Fruit fly (Drosophila melanogaster): ENCODE results near the gene AkhR.

The AkhR gene

dm6 chr2L:6698387-6698786 lies 17.6 kb downstream of the AkhR start (continued):
- TF ChIP-seq CG6854 (GFP tag; optimal IDR thresholded peaks at IDR 0.05) (no peak), CG7271 (tag; optimal IDR thresholded peaks at IDR 0.05) (no peak), CG1602 (GFP tag; optimal IDR thresholded peaks at IDR 0.05) (peak; percentile 35), Bgb (GFP tag; IDR thresholded peaks at IDR 0.05; ENCODE audit: partially characterized antibody) (no peak), CG31224 (GFP tag; IDR thresholded peaks at IDR 0.05) (no peak), caup (GFP tag; optimal IDR thresholded peaks at IDR 0.05; ENCODE audit: severe bottlenecking) (peak; percentile 1), CG4820 (GFP tag; optimal IDR thresholded peaks at IDR 0.05) (peak; percentile 36), Lpt (GFP tag; optimal IDR thresholded peaks at IDR 0.05) (no peak), CG13894 (tag; optimal IDR thresholded peaks at IDR 0.05) (no peak), ab (GFP tag; optimal IDR thresholded peaks at IDR 0.05) (no peak), gce (GFP tag; IDR thresholded peaks at IDR 0.05) (no peak), Doc2 (GFP tag; IDR thresholded peaks at IDR 0.05) (no peak), Dek (tag; optimal IDR thresholded peaks at IDR 0.05) (no peak), az2 (GFP tag; optimal IDR thresholded peaks at IDR 0.05) (peak; percentile 38), E2f1 (GFP tag; IDR thresholded peaks at IDR 0.05) (peak; percentile 63), CG12659 (GFP tag; optimal IDR thresholded peaks at IDR 0.05) (no peak), CG18476 (GFP tag; optimal IDR thresholded peaks at IDR 0.05) (peak; percentile 4), inv (GFP tag; IDR thresholded peaks at IDR 0.05; ENCODE audit: partially characterized antibody) (no peak), sob (GFP tag; IDR thresholded peaks at IDR 0.05) (peak; percentile 60; the same call in 1 of the 2 replicates), dysf (GFP tag; IDR thresholded peaks at IDR 0.05) (peak; percentile 67), MBD-R2 (GFP tag; IDR thresholded peaks at IDR 0.05) (no peak), crol (GFP tag; IDR thresholded peaks at IDR 0.05) (no peak), CG11696 (GFP tag; IDR thresholded peaks at IDR 0.05) (no peak), CG6813 (GFP tag; optimal IDR thresholded peaks at IDR 0.05) (no peak), ac (GFP tag; optimal IDR thresholded peaks at IDR 0.05) (no peak), sima (GFP tag; optimal IDR thresholded peaks at IDR 0.05) (no peak), pros (GFP tag; optimal IDR thresholded peaks at IDR 0.05) (no peak), CG30403 (GFP tag; optimal IDR thresholded peaks at IDR 0.05) (peak; percentile 49), Xrp1 (GFP tag; IDR thresholded peaks at IDR 0.05) (peak; percentile 68), Pdp1 (GFP tag; optimal IDR thresholded peaks at IDR 0.05) (peak; percentile 13 to 39), sens (GFP tag) (peak; percentile 49), gro (GFP tag; optimal IDR thresholded peaks at IDR 0.05) (no peak), CG17912 (GFP tag; optimal IDR thresholded peaks at IDR 0.05) (no peak), CG8944 (GFP tag; optimal IDR thresholded peaks at IDR 0.05) (no peak), Hsf (GFP tag; optimal IDR thresholded peaks at IDR 0.05) (peak; percentile 27), gfzf (GFP tag; optimal IDR thresholded peaks at IDR 0.05) (no peak), CG12299 (tag; optimal IDR thresholded peaks at IDR 0.05) (no peak), CG1233 (GFP tag; optimal IDR thresholded peaks at IDR 0.05) (peak; percentile 47), CG10366 (GFP tag; IDR thresholded peaks at IDR 0.05) (no peak; the same call in 1 of the 2 replicates), her (GFP tag; optimal IDR thresholded peaks at IDR 0.05) (no peak), CoRest (tag; optimal IDR thresholded peaks at IDR 0.05) (peak; percentile 9), lilli (GFP tag; optimal IDR thresholded peaks at IDR 0.05) (peak; percentile 44), CG6683 (GFP tag; optimal IDR thresholded peaks at IDR 0.05) (no peak), cas (GFP tag; IDR thresholded peaks at IDR 0.05) (no peak), CG9876 (GFP tag; optimal IDR thresholded peaks at IDR 0.05) (no peak), Vsx1 (GFP tag; optimal IDR thresholded peaks at IDR 0.05) (no peak), CG8765 (GFP tag; IDR thresholded peaks at IDR 0.05) (peak; percentile 59; the same call in 1 of the 2 replicates), vfl (GFP tag; optimal IDR thresholded peaks at IDR 0.05) (no peak), zfh2 (GFP tag; optimal IDR thresholded peaks at IDR 0.05) (peak; percentile 1), Ets97D (GFP tag; optimal IDR thresholded peaks at IDR 0.05) (no peak), CG13287 (GFP tag; IDR thresholded peaks at IDR 0.05; ENCODE audit: partially characterized antibody) (no peak)

Measured in whole organism, embryonic.